Comparison of ENCODE assay signal across 2 fruit fly cellular contexts in genomic region chr2L:9524915-9525314, dm6.
TF ChIP-seq lines count a peak whose summit lies in the region.

No protein-coding gene starts in this region.

- no peak for TF ChIP-seq CTCF in whole organism, embryonic (GFP tag; optimal IDR thresholded peaks at IDR 0.05; lab: Kevin White, UChicago)

TF ChIP-seq in whole organism, embryonic, 481 proteins besides CTCF, POLR2A, EP300 and RAD21:
- no peak for TF ChIP-seq Fer3 (tag; optimal IDR thresholded peaks at IDR 0.05; lab: Kevin White, UChicago)
- TF ChIP-seq onecut (GFP tag; IDR thresholded peaks at IDR 0.05; lab: Robert Waterston, UW), result no peak
- TF ChIP-seq CG17359 (tag; optimal IDR thresholded peaks at IDR 0.05; lab: Kevin White, UChicago), result no peak
- no peak for TF ChIP-seq CG12104 (GFP tag; optimal IDR thresholded peaks at IDR 0.05; lab: Kevin White, UChicago)
- TF ChIP-seq lbe (GFP tag; optimal IDR thresholded peaks at IDR 0.05; lab: Kevin White, UChicago), result no peak
- no peak for TF ChIP-seq Side (GFP tag; optimal IDR thresholded peaks at IDR 0.05; lab: Kevin White, UChicago)
- no peak for TF ChIP-seq Sox102F (GFP tag; optimal IDR thresholded peaks at IDR 0.05; lab: Kevin White, UChicago)
- TF ChIP-seq CG2199 (GFP tag; IDR thresholded peaks at IDR 0.05; lab: Robert Waterston, UW), result 0 out of 3 replicates have a peak, but pooled peaks have one; percentile 37
- TF ChIP-seq Hey (tag; optimal IDR thresholded peaks at IDR 0.05; lab: Kevin White, UChicago), result no peak
- no peak for TF ChIP-seq sd (tag; optimal IDR thresholded peaks at IDR 0.05; lab: Kevin White, UChicago)
- TF ChIP-seq Abd-B (GFP tag; optimal IDR thresholded peaks at IDR 0.05; lab: Kevin White, UChicago), result no peak
- TF ChIP-seq CG16815 (GFP tag; optimal IDR thresholded peaks at IDR 0.05; lab: Kevin White, UChicago), result no peak
- 0 out of 3 replicates have a peak, but pooled peaks have one; percentile 18 for TF ChIP-seq row (GFP tag; IDR thresholded peaks at IDR 0.05; lab: Robert Waterston, UW)
- TF ChIP-seq br (optimal IDR thresholded peaks at IDR 0.05; lab: Kevin White, UChicago), result no peak
- 0 out of 3 replicates have a peak, but pooled peaks have one; percentile 44 for TF ChIP-seq ci (GFP tag; IDR thresholded peaks at IDR 0.05; lab: Robert Waterston, UW)
- TF ChIP-seq CG2712 (tag; optimal IDR thresholded peaks at IDR 0.05; lab: Kevin White, UChicago), result no peak
- TF ChIP-seq fd3F (GFP tag; optimal IDR thresholded peaks at IDR 0.05; lab: Kevin White, UChicago), result peak; percentile 0
- no peak for TF ChIP-seq unpg (GFP tag; optimal IDR thresholded peaks at IDR 0.05; lab: Kevin White, UChicago)
- TF ChIP-seq Lim3 (GFP tag; IDR thresholded peaks at IDR 0.05; lab: Robert Waterston, UW), result no peak
- TF ChIP-seq CG8388 (GFP tag; optimal IDR thresholded peaks at IDR 0.05; lab: Kevin White, UChicago), result peak; percentile 61
- no peak for TF ChIP-seq Hmr (GFP tag; optimal IDR thresholded peaks at IDR 0.05; lab: Kevin White, UChicago)
- TF ChIP-seq CG8281 (tag; optimal IDR thresholded peaks at IDR 0.05; lab: Kevin White, UChicago), result peak; percentile 96
- TF ChIP-seq CG12236 (GFP tag; optimal IDR thresholded peaks at IDR 0.05; lab: Kevin White, UChicago), result peak; percentile 4
- no peak for TF ChIP-seq ash1 (GFP tag; optimal IDR thresholded peaks at IDR 0.05; lab: Kevin White, UChicago)
- TF ChIP-seq mld (GFP tag; IDR thresholded peaks at IDR 0.05; lab: Robert Waterston, UW; ENCODE audit: partially characterized antibody), result no peak
- TF ChIP-seq Blimp-1 (GFP tag; optimal IDR thresholded peaks at IDR 0.05; lab: Kevin White, UChicago), result no peak
- no peak for TF ChIP-seq wdn (GFP tag; IDR thresholded peaks at IDR 0.05; lab: Robert Waterston, UW)
- no peak for TF ChIP-seq CG9437 (GFP tag; optimal IDR thresholded peaks at IDR 0.05; lab: Kevin White, UChicago)
- no peak for TF ChIP-seq insv (GFP tag; optimal IDR thresholded peaks at IDR 0.05; lab: Kevin White, UChicago)
- TF ChIP-seq Neu2 (GFP tag; optimal IDR thresholded peaks at IDR 0.05; lab: Kevin White, UChicago; ENCODE audit: borderline replicate concordance), result no peak
TF ChIP-seq in whole organism, embryonic: peak in this region for 7.

TF ChIP-seq in whole organism, prepupa, 60 proteins besides CTCF, POLR2A, EP300 and RAD21:
- TF ChIP-seq Sox102F (GFP tag; optimal IDR thresholded peaks at IDR 0.05; lab: Kevin White, UChicago), result no peak
- no peak for TF ChIP-seq Gug (GFP tag; IDR thresholded peaks at IDR 0.05; lab: Robert Waterston, UW)
- no peak for TF ChIP-seq lz (GFP tag; optimal IDR thresholded peaks at IDR 0.05; lab: Kevin White, UChicago)
- no peak for TF ChIP-seq dsx (GFP tag; optimal IDR thresholded peaks at IDR 0.05; lab: Kevin White, UChicago; ENCODE audit: poor library complexity, severe bottlenecking)
- TF ChIP-seq Eip78C (GFP tag; lab: Kevin White, UChicago), result peak; percentile 36
TF ChIP-seq in whole organism, prepupa: peak in this region for 1.
